Worm (Caenorhabditis elegans) whole organism, midembryonic: ENCODE data around the gene nfya-1.

ENCODE experiments used
- T22C8.4 ChIP-seq: fragments of 200-800 bp; sonication (Bioruptor generic); IDR thresholded peaks from 2 replicates; pipeline ENCODE4 v1.3.6; 2022; ENCODE audit warnings: missing genetic modification characterization, missing compliant biosample characterization
- cog-1 ChIP-seq: sonication (generic microtip); optimal IDR thresholded peaks from 2 replicates; lab custom pipeline; 2016; ENCODE audit warnings: missing genetic modification characterization, missing compliant biosample characterization
- flt-1 ChIP-seq: fragments of 200-800 bp; sonication (Bioruptor generic); IDR thresholded peaks from 2 replicates; pipeline ENCODE4 v1.3.6; 2022; ENCODE audit warnings: missing genetic modification characterization, missing compliant biosample characterization
- klf-2 ChIP-seq: fragments of 200-800 bp; sonication (Bioruptor generic); conservative IDR thresholded peaks from 2 replicates; pipeline ENCODE4 v1.3.6; 2022; ENCODE audit warnings: missing genetic modification reagents, missing genetic modification characterization, missing compliant biosample characterization
- med-1 ChIP-seq: sonication (generic microtip); optimal IDR thresholded peaks from 2 replicates; lab custom pipeline; 2017; ENCODE audit warnings: missing genetic modification characterization, mild to moderate bottlenecking, missing compliant biosample characterization, antibody characterized with exemption, missing genetic modification reagents; ENCODE audit not compliant: insufficient read depth
- ref-1 ChIP-seq: fragments of 200-800 bp; sonication (Bioruptor generic); conservative IDR thresholded peaks from 2 replicates; pipeline ENCODE4 v1.3.6; 2022; ENCODE audit warnings: missing genetic modification reagents, missing genetic modification characterization, missing compliant biosample characterization
- tab-1 ChIP-seq: fragments of 200-800 bp; sonication (Bioruptor generic); IDR thresholded peaks from 2 replicates; pipeline ENCODE4 v1.3.6; 2022; ENCODE audit warnings: missing genetic modification characterization, missing compliant biosample characterization
- ztf-23 ChIP-seq: fragments of 200-800 bp; sonication (Bioruptor generic); IDR thresholded peaks from 2 replicates; pipeline ENCODE4 v1.3.6; 2022; ENCODE audit warnings: missing genetic modification reagents, missing genetic modification characterization, missing compliant biosample characterization
- ztf-29 ChIP-seq: fragments of 200-800 bp; sonication (Bioruptor generic); IDR thresholded peaks from 2 replicates; pipeline ENCODE4 v1.3.6; 2022; ENCODE audit warnings: missing genetic modification reagents, missing genetic modification characterization, missing compliant biosample characterization

- peak; percentile 90 for TF ChIP-seq flt-1 (GFP tag; lab: Robert Waterston, UW)
- TF ChIP-seq med-1: peak; percentile 64
- TF ChIP-seq ztf-29 (GFP tag; lab: Robert Waterston, UW): no peak
- TF ChIP-seq T22C8.4 (GFP tag; lab: Robert Waterston, UW): peak; percentile 100
- peak; percentile 48 for TF ChIP-seq ref-1 (GFP tag; lab: Robert Waterston, UW)
- peak; percentile 86 for TF ChIP-seq ztf-23 (GFP tag; lab: Robert Waterston, UW)
- TF ChIP-seq tab-1: peak; percentile 74; the same call in 1 of the 2 replicates
- peak; percentile 95 for TF ChIP-seq cog-1 (tag; lab: Kevin White, UChicago)
- TF ChIP-seq klf-2 (GFP tag; lab: Robert Waterston, UW): peak; percentile 67
These were observed 9.2 kb downstream of the nfya-1 start for ce11 chrX:11937343-11937935.
